Worm (Caenorhabditis elegans) whole organism, L3 larva: ENCODE data around the gene tag-342.

Experiments
- ZK546.5 ChIP-seq: sonication (generic microtip); optimal IDR thresholded peaks from 2 replicates; lab custom pipeline; 2017; ENCODE audit warnings: missing biosample characterization, missing genetic modification characterization
- ama-1 ChIP-seq: fragments of 150-350 bp; optimal IDR thresholded peaks from 2 replicates; lab custom pipeline; 2018
- fkh-10 ChIP-seq: sonication (generic microtip); optimal IDR thresholded peaks from 2 replicates; lab custom pipeline; 2017; ENCODE audit warnings: missing biosample characterization, missing genetic modification reagents, missing genetic modification characterization
- lin-15B ChIP-seq: fragments of 150-350 bp; optimal IDR thresholded peaks from 2 replicates; lab custom pipeline; 2014; ENCODE audit warnings: missing biosample characterization, missing genetic modification characterization
- lin-39 ChIP-seq: fragments of 150-350 bp; optimal IDR thresholded peaks from 2 replicates; lab custom pipeline; 2018; ENCODE audit warnings: missing biosample characterization, missing genetic modification reagents, missing genetic modification characterization
- nhr-12 ChIP-seq: fragments of 150-350 bp; optimal IDR thresholded peaks from 2 replicates; lab custom pipeline; 2014; ENCODE audit warnings: missing biosample characterization, missing genetic modification characterization
- nhr-77 ChIP-seq: fragments of 150-350 bp; optimal IDR thresholded peaks from 2 replicates; lab custom pipeline; 2014; ENCODE audit warnings: missing biosample characterization, missing genetic modification characterization
- pha-4 ChIP-seq: fragments of 150-350 bp; optimal IDR thresholded peaks from 2 replicates; lab custom pipeline; 2014; ENCODE audit warnings: missing biosample characterization, missing genetic modification reagents, missing genetic modification characterization
- snpc-4 ChIP-seq: fragments of 150-350 bp; optimal IDR thresholded peaks from 2 replicates; lab custom pipeline; 2014; ENCODE audit warnings: missing biosample characterization, missing genetic modification characterization
- tbx-2 ChIP-seq: sonication (generic microtip); optimal IDR thresholded peaks from 2 replicates; lab custom pipeline; 2016; ENCODE audit warnings: mild to moderate bottlenecking, missing genetic modification characterization, missing compliant biosample characterization
- unc-62 ChIP-seq: fragments of 150-350 bp; sonication (generic microtip); optimal IDR thresholded peaks from 4 replicates; lab custom pipeline; 2014; ENCODE audit warnings: missing biosample characterization, missing genetic modification reagents, missing genetic modification characterization
- zag-1 ChIP-seq: fragments of 150-350 bp; optimal IDR thresholded peaks from 2 replicates; lab custom pipeline; 2014; ENCODE audit warnings: missing biosample characterization, missing genetic modification characterization
- ztf-4 ChIP-seq: fragments of 150-350 bp; optimal IDR thresholded peaks from 2 replicates; lab custom pipeline; 2014; ENCODE audit warnings: missing biosample characterization, missing genetic modification characterization

ce11 chrIII:9449831-9450230 lies 18.1 kb upstream of the tag-342 start, which contains the start of gene F54C8.6:
- TF ChIP-seq zag-1 (tag; lab: Kevin White, UChicago) (no peak), nhr-12 (tag; lab: Kevin White, UChicago) (no peak), unc-62 (GFP tag; lab: Kevin White, UChicago) (no peak), fkh-10 (GFP tag; lab: Kevin White, UChicago) (no peak), ama-1 (lab: Kevin White, UChicago) (no peak), ZK546.5 (tag; lab: Kevin White, UChicago) (no peak), pha-4 (no peak), lin-15B (tag; lab: Kevin White, UChicago) (no peak), ztf-4 (tag; lab: Kevin White, UChicago) (no peak), lin-39 (tag; lab: Kevin White, UChicago) (no peak), nhr-77 (tag; lab: Kevin White, UChicago) (no peak), tbx-2 (tag; lab: Kevin White, UChicago) (no peak), snpc-4 (tag; lab: Kevin White, UChicago) (no peak)
